Worm (Caenorhabditis elegans) whole organism, dauer: ENCODE measurements around the gene srg-40.

Experiments used
- unc-62 ChIP-seq: sonication (generic microtip); optimal IDR thresholded peaks from 2 replicates; lab custom pipeline; 2017; ENCODE audit warnings: missing biosample characterization, missing genetic modification reagents, missing genetic modification characterization

srg-40 gene

DNA sequence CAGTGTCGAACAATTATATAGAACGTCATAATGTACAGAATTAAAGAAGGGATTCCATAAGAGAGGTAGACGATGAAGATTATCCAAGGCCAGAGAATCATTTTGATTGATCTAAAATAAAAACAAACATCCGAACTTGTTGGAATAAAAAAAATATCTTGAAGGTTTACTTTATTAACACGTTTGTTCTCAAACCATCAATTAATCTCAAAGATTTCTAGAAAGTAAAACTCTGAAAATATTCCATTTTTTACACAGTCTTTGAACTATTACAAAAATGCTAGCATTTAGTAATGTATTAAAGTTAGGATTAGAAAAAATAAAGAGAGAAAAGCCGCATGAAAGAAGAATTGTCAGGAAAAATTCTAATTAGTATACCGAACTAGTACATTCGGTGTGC lies at the start of gene srg-40:
srg-40 (minus strand) TSS at position 101 of the 400 bp plus-strand sequence.
- no peak for TF ChIP-seq unc-62

DNA sequence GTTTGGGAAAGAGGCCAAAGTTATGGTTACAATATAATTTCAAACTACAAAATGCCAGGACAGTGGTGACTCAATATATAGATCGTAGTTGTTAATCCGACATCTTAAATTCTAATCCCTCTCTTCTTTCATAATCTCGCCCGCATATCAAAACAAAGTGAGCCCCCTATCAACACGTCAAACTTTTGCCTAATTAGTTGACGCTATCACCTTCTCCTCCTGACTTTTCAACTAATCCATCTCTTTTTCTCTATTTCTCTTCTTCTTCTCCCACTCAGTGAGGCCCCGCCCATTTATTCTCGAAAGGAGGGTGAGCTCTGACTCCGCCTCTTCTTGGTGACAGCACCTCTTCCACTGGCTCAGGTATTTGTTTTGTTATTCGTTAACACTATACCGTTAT lies 46.9 kb upstream of the srg-40 start:
- TF ChIP-seq unc-62, result no peak

DNA sequence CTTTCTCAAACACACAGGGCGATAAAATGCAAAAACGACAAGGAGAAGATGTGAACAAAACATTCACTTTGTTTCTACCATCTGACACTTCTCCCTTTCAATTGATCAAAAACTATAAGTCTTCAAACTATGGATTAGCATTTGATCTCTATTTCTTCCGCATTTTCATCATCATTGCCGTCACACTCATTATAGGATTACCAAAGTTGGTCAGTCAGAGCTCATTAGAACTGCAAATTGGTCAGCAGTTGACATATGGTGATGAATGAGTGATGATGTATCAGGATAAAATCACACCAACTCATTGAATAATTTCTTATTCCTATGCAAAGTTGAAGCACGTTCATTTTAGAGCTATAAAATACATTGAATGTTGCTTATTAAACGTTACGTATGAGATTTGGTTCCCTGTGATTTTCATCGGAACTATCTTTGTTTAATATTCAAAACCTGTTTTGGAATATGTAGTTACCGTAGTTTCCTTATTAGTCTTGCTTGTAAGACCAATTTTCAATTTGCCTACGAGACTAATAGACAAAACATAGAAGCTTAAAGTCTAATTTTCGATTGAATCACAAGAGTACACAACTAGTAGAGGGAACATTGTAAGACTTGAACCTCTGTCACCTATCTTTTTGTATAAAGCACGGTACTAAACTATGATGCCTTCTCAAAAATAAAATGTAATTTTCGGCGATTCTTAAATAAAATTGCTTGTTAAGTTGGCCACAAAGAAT lies 45.2 kb upstream of the srg-40 start:
- TF ChIP-seq unc-62, result no peak

DNA sequence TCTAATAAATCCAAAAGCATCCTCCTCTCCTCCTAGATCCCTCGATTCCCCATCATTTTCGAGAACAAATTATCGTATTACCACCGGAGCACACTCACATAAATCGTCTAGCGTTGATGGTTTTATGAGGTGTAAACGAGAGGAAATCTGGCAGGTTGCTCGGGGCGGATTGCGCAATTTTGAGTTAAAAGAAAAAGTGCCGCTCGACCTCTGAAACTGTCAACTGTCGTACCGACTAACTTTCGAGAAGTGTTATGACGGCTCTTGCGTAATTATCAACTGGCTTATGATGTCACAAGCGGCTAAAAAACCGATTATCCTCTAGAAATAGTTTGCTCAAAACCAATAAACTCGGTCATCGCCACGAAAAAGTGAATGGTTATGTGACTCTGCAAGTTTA lies 42.1 kb upstream of the srg-40 start:
- no peak for TF ChIP-seq unc-62

DNA sequence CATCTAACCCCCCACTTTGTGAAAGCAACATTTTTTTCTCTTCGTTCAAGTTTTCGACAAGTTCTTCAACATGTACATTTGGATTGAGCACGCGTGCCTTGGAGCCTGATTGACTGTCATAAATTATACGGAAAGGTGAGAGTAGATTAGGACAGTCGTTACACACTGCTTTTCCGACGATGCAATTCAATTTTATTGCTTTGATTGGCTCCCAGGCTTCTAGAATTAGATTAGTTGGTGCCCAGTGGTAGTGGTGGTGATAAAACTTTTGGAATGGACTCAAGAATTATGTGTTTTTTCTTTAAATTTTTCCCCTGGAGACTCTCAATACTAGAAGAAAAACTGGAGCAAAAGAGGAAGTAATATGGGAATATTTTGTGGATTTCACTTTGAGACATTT lies 40.1 kb upstream of the srg-40 start:
- TF ChIP-seq unc-62, result no peak

DNA sequence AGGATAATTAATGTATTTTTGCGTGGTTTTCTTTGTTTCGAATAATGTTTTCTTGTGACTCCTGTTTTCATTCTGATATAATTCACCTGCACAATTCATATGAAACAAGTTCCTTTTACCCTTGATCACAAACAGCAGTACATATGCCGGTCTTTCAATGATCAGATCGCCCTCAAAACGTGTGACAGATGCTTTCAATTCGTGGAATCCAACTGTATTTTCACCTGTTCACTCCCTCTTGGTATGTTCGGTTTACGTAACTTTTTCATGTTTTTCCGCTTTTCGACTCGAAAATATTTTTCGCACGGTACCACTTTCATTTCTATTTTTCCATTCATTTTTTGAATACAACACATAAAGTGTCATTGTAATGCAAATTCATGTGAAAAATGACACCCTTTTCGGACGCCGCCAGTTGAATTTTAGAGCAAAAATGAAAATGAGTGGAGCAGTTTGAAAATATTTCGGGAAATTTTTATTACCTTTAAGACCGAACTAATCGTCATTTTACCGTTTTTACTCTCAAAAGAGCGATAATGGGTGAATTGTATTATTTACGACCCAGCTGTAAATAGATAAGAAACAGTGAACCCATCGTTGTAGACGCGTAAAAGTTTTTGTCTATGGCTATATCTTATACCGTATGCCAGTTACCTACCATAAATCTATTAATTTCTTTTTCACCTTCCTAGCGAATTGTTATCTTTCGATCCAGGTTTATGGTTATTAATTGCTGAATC lies 37.6 kb upstream of the srg-40 start, which contains the start of gene K10D6.4:
K10D6.4 (plus strand) TSS at position 100 of the 740 bp plus-strand sequence.
- TF ChIP-seq unc-62, result no peak

DNA sequence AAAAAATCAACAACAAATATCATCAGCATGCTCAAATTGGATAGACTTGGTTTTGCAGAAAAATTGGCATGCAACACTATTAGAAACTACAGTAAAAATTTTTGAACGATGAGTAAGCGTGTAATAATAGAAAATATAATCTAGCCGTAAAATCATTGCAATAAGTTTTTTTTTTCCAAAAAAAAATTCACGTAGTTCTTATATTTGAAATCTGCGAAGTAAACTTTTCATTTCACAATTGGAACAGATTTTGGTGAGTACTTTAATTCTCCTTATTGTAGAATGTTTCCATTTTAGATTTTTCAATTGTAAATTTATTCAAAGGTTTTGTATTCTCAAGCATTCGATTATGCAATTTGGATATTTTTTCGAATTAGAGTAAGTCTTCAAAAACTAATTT lies 35.9 kb upstream of the srg-40 start, which contains the start of gene K10D6.3:
K10D6.3 (plus strand) TSS at position 301 of the 400 bp plus-strand sequence.
- TF ChIP-seq unc-62, result no peak

DNA sequence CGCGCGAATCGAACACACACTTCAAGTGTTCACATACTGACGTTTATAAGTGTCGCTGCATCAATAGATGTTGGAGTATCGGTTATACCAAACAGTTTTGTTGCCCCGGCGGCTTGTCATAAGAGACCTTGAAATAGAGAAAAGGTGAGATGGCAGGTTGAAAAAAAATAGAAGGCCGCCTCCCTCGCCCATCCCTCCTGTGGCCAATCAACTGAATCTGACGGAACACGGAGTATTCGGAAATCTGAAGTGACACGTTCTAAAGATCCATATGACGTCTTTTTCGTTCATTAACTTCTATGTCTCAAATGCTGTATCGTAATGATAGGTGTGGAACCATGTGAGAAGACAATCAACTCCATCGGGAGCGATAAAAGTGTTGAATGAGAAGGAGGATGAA lies 35.1 kb upstream of the srg-40 start:
- TF ChIP-seq unc-62, result no peak

DNA sequence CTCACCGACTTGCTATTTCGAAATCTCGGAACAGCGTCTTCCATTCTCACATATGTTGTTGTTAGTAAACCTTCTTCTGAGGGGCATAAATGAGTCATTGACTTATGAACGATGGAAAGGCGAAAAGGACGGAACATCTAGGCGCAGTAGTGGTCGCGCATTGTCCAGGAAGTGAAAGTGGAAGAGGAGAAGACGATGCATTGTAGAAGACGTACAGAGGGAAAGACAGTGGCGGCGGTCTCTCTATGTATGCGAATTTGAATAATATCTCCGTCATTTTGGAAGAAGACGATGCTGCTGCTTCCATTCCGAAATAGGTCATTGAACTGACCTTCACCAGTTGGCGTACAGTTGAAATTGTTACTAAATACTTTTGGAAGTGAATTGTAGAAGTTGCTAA lies 33.7 kb upstream of the srg-40 start:
- TF ChIP-seq unc-62, result no peak

DNA sequence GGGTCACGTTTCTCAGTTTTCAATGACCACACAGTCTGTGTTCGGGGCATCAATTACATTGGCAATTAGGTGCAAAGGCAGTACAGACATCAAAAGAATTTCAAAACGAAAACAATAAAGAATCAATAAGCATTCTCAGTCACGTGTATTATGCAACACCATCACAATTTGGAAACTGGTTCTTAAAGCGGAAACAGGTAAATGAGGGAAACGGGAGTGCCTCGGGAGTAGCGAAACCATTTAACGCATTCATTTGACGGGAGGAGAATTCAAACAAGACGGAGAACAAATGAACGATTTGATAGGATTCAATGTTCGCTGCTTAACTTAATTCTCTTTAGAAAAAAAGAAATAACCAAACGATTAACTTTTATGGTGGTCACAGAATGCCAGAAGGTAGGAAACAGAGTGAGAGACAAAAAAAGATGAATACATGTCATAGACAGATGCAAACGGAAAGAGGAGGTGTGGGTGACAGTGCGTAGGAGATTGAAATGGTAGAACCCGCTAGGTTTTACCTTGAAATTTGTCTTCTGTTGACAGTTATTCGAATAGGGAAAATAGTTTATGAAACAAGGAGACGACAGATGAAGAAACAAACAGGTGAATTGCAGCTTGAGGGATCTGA lies 32.4 kb upstream of the srg-40 start:
- no peak for TF ChIP-seq unc-62

DNA sequence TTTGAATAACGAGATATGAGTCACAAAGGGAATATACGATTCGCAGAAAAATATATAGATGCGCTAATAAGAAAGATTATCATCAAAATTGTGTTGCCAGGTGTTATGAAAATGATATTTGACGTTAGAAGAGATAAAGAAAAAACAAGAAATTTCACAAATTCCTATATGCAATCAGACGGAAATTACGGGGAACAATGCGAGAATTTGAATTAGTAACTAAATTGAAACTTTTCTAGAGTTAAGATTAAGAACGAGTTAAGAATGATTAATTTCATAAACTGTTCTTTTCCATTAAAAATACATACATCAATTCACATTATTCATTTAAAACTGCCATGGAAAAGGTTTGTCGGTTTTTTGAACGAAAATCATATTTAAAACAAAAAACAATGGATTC lies 31.7 kb upstream of the srg-40 start, which contains the start of gene clc-6:
clc-6 (minus strand) TSS at position 101 of the 400 bp plus-strand sequence.
- no peak for TF ChIP-seq unc-62

DNA sequence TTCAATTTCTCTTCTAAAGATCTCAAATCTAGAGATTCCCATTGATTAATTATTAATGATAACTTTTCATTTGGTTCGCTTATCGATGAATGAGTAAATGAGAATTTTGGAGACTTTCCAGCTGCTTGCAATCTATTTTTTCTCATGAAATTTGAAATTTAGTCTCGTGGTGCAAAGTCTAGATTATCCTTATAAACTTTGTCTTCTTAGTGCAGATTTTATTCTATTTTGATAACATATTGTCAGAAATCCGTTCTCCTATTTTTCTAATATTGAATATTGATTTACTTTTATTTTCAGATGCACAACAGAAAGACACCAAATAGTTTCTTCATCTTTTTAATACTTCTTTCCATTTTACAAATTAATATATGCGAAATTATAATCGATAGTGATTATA lies 26.6 kb upstream of the srg-40 start, which contains the start of gene lgc-49:
lgc-49 (plus strand) TSS at position 301 of the 400 bp plus-strand sequence.
- no peak for TF ChIP-seq unc-62

DNA sequence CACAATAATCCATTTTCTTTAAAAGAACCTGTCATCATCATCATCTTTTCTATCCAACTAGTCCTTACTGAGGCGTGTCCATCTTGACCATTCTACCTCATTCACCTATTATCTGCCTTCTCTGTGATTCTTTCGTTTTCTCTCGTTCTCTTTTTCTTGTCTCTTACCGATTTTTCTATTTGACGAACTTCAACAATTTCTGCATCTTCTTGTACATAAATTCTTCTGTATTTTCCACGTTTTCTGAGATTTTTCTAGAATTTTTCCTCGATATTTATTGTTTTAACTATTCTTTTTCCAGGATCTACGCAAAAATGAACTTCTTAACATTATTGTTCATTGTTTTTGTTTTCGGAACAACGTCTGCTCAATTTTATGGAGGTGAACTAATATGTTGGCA lies 18.6 kb upstream of the srg-40 start, which contains the start of gene cnc-10:
cnc-10 (plus strand) TSS at position 301 of the 400 bp plus-strand sequence.
- TF ChIP-seq unc-62, result no peak

DNA sequence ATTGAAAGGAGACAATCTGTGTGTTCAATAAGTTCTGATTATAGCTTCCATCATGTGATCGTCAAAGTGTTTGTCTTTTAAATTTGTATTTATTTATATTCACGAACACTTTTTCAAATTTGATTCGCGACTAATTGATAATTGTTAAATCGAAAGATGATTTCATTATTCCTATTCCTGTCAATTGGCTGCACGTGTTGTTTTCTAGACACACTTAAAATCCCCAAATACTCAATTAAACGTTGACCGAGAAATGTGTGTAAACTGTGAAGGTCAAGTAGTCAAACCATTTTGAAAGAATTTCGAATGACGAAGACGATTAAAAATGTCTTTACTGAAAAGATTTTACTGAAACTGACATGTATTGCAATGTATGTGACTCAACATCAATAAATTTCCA lies 16.6 kb upstream of the srg-40 start:
- TF ChIP-seq unc-62, result no peak

DNA sequence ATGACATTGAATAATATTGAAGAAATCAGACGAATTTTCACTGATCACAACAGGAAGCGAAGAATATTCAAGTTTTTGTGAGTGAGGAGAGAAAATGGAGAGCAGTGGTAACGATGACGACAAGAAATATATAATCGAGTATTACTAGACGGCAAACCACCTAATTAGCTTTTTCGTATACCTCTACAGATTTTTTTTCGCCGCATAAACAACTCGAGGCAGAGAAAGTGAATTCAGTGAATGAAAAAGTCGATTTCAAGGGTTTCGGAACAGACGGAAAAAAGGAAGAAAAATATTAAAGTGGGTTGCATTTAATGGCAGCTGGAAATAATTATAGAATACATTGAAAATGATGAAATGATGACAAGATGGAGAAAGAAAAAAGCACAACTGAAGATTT lies 13.2 kb upstream of the srg-40 start, which contains the start of gene gpa-1:
gpa-1 (minus strand) TSS at position 101 of the 400 bp plus-strand sequence.
- TF ChIP-seq unc-62, result no peak

DNA sequence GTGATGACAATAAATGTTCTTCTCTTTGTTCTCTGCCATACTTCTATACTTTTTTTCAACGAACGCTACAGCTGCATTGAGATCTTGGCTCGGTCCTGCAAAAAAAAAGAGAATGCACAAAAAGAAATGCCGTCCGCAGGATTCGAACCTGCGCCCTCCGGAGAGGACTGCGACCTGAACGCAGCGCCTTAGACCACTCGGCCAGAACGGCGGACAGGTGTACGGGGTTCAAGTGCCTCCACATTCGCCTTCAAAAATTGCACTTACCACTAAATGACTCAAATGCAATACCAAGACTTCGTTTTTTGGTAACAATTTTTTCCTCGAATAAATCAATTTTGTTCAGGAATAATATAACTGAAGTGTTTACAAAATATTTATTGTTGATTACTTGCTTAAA lies 10.3 kb upstream of the srg-40 start:
- TF ChIP-seq unc-62, result no peak

DNA sequence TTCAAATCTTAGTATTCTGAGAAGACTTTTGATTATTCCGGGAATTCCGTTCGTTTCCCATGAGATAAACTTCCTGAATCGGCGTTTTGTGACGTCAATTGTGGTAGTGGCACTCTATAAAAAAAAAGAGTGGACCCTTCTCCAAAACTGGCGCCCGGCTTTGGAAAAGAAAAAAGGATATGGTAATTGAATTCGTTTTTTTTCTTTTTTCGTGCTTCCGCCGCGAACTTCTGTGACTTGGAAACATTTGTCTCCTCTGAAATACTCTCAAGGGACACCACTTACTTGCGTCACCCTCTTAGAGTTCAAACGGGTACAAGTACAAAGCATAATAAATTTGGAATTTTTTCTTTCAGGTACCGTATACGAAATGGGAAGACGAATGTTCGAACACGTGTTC lies 8.3 kb upstream of the srg-40 start:
- no peak for TF ChIP-seq unc-62
